Fruit fly (Drosophila melanogaster): Measurements from ENCODE around the gene b.

Gene b

DNA sequence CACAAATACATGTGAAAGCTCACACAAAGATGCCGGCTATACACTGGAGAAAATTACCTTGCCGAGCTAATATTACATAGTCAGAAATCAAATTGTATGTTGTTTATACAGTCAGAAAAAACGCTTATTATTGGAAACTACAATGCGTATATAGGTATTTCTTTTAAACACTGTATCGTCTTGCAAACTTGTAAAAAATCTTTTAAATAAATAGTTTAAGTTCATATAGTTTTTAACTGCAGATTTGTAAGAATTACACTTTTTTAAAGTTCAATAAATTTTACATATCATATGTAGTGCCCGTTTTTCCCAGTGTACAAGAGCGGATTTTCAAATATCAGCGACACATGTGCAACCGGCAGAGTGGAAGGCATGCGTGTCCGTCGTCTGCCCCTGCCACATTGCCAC is 18.7 kb downstream of the b start (continued):
- TF ChIP-seq Sox102F (GFP tag; optimal IDR thresholded peaks at IDR 0.05) (peak; percentile 91), Eip75B (GFP tag; optimal IDR thresholded peaks at IDR 0.05) (peak; percentile 92), net (GFP tag; optimal IDR thresholded peaks at IDR 0.05) (peak; percentile 92), fd59A (GFP tag; optimal IDR thresholded peaks at IDR 0.05) (peak; percentile 76), CG6792 (GFP tag; optimal IDR thresholded peaks at IDR 0.05) (peak; percentile 89), CG11902 (GFP tag; optimal IDR thresholded peaks at IDR 0.05) (peak; percentile 77), topi (GFP tag; optimal IDR thresholded peaks at IDR 0.05) (peak; percentile 95), Met (GFP tag; optimal IDR thresholded peaks at IDR 0.05) (peak; percentile 96), Ets96B (tag; optimal IDR thresholded peaks at IDR 0.05) (peak; percentile 82), achi (GFP tag; optimal IDR thresholded peaks at IDR 0.05) (peak; percentile 91), fd85E (GFP tag; optimal IDR thresholded peaks at IDR 0.05) (peak; percentile 53), CG16779 (tag; optimal IDR thresholded peaks at IDR 0.05) (peak; percentile 76), CG10631 (GFP tag; optimal IDR thresholded peaks at IDR 0.05) (peak; percentile 88), spab (GFP tag; optimal IDR thresholded peaks at IDR 0.05) (peak; percentile 77), Sox14 (GFP tag; optimal IDR thresholded peaks at IDR 0.05) (peak; percentile 93), eg (GFP tag; IDR thresholded peaks at IDR 0.05) (peak; percentile 89; the same call in 2 of the 3 replicates), CG3032 (tag; optimal IDR thresholded peaks at IDR 0.05) (peak; percentile 84), Smox (GFP tag; optimal IDR thresholded peaks at IDR 0.05) (peak; percentile 93), pdm3 (GFP tag; optimal IDR thresholded peaks at IDR 0.05) (peak; percentile 91), ss (GFP tag; optimal IDR thresholded peaks at IDR 0.05) (peak in 1 of 2 experiments; percentile 79), Gug (GFP tag; IDR thresholded peaks at IDR 0.05) (peak; percentile 80), Blimp-1 (GFP tag; optimal IDR thresholded peaks at IDR 0.05) (peak; percentile 79), dsx (GFP tag; optimal IDR thresholded peaks at IDR 0.05; ENCODE audit: poor library complexity, severe bottlenecking) (peak; percentile 82), dac (GFP tag; optimal IDR thresholded peaks at IDR 0.05) (peak; percentile 75), Lpt (GFP tag; optimal IDR thresholded peaks at IDR 0.05) (peak; percentile 93)

DNA sequence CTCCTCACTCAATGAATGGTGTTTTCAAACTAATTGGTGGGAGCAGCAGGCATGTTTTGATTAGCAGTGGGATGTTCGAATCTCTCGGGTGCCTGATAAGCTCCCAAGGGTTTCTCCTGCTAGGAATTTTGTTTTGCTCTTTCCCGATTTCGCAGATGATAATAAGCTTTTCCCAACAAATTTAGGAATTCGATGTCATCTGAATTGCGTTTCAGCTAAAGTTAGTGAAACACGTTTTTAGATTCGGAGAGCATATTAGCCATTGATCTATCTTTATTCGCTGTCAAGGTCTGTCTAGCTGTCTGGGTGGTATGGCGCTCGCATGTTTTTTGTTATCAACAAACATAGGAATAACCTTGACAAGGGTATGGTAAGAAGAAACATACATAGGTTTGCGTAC is 20.5 kb downstream of the b start, which contains the start of gene CG33307:
Gene CG33307 (minus strand): TSS at position 13 of the 400 bp plus-strand sequence.
- TF ChIP-seq net (GFP tag; optimal IDR thresholded peaks at IDR 0.05) (no peak), fd59A (GFP tag; optimal IDR thresholded peaks at IDR 0.05) (no peak), CG10669 (GFP tag; optimal IDR thresholded peaks at IDR 0.05) (no peak), spab (GFP tag; optimal IDR thresholded peaks at IDR 0.05) (no peak), Hr39 (GFP tag; optimal IDR thresholded peaks at IDR 0.05) (no peak), Gug (GFP tag; IDR thresholded peaks at IDR 0.05) (no peak), Eip93F (GFP tag; optimal IDR thresholded peaks at IDR 0.05) (no peak), svp (GFP tag) (no peak), CG31627 (GFP tag; optimal IDR thresholded peaks at IDR 0.05) (no peak), dsx (GFP tag; optimal IDR thresholded peaks at IDR 0.05; ENCODE audit: poor library complexity, severe bottlenecking) (no peak), CG11902 (GFP tag; optimal IDR thresholded peaks at IDR 0.05) (no peak), CG11762 (GFP tag; optimal IDR thresholded peaks at IDR 0.05; ENCODE audit: insufficient read depth) (no peak), CG16779 (tag; optimal IDR thresholded peaks at IDR 0.05) (no peak), CG8319 (GFP tag; optimal IDR thresholded peaks at IDR 0.05) (no peak), Hr4 (GFP tag; optimal IDR thresholded peaks at IDR 0.05) (no peak)

dm6 chr2L:13842078-13842477 is 21.0 kb downstream of the b start:
- TF ChIP-seq lz (GFP tag; optimal IDR thresholded peaks at IDR 0.05) (no peak), Sox14 (GFP tag; optimal IDR thresholded peaks at IDR 0.05) (no peak), CG11902 (GFP tag; optimal IDR thresholded peaks at IDR 0.05) (no peak), svp (GFP tag) (no peak), Eip78C (GFP tag) (no peak), CG15336 (GFP tag; IDR thresholded peaks at IDR 0.05) (no peak), CG3919 (GFP tag; optimal IDR thresholded peaks at IDR 0.05) (no peak), CG8119 (GFP tag; IDR thresholded peaks at IDR 0.05) (no peak), CG8319 (GFP tag; optimal IDR thresholded peaks at IDR 0.05) (no peak), CG16779 (tag; optimal IDR thresholded peaks at IDR 0.05) (no peak), Sox102F (GFP tag; optimal IDR thresholded peaks at IDR 0.05) (no peak), Ets96B (tag; optimal IDR thresholded peaks at IDR 0.05) (no peak), pdm3 (GFP tag; optimal IDR thresholded peaks at IDR 0.05) (no peak), CG11294 (GFP tag; IDR thresholded peaks at IDR 0.05) (no peak), Hr39 (GFP tag; optimal IDR thresholded peaks at IDR 0.05) (no peak), net (GFP tag; optimal IDR thresholded peaks at IDR 0.05) (no peak), CG6792 (GFP tag; optimal IDR thresholded peaks at IDR 0.05) (no peak), CG6854 (GFP tag; optimal IDR thresholded peaks at IDR 0.05) (no peak)
